Worm (Caenorhabditis elegans): ENCODE data around the gene vps-33.1.

DNA sequence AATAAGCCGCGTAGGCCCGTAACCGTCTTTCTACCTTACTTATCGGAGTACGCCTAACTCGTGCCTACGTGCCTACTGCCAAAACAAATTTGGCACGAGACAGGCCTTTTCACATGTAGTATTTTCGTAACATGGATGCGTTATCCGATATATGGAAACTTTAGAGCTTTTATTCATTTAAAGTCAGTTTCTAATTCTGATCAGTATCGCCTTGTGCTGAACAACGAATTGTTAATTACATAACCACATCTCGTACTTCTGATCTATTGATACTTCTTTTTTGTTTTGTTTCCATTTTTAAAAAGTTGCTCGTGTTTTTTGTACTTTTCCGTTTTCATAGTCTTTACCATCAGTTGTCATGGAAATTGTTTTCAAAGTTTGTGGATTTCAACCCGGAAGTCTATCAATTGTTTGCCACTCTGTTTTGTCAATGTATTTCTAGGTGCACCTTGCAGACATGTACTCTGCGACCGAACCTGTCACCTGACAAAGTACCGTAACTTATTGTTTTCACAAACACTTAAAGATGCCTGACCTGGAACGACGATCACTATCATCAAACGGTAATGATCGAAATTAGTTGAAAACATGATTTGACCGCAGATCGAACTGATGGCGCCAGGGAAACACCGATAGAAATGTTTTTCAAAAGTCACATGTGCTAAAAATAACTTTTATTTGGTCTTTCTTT is 42.9 kb upstream of the vps-33.1 start:
- TF ChIP-seq unc-39 (tag; optimal IDR thresholded peaks at IDR 0.05) (no peak), lin-13 (GFP tag; optimal IDR thresholded peaks at IDR 0.05) (no peak), nhr-11 (tag; optimal IDR thresholded peaks at IDR 0.05) (no peak), mdt-29 (GFP tag; IDR thresholded peaks at IDR 0.05) (no peak), ama-1 (optimal IDR thresholded peaks at IDR 0.05) (no peak), gei-8 (GFP tag; optimal IDR thresholded peaks at IDR 0.05) (no peak), nhr-48 (tag; optimal IDR thresholded peaks at IDR 0.05) (no peak), egl-27 (tag; optimal IDR thresholded peaks at IDR 0.05) (no peak), ztf-11 (tag; optimal IDR thresholded peaks at IDR 0.05) (no peak), mep-1 (tag; optimal IDR thresholded peaks at IDR 0.05) (no peak), nhr-42 (GFP tag; IDR thresholded peaks at IDR 0.05) (no peak), cey-2 (tag; optimal IDR thresholded peaks at IDR 0.05; ENCODE audit: borderline replicate concordance, insufficient read depth) (no peak)
